Fruit fly (Drosophila melanogaster): ENCODE measurements around the gene Nedd4.

The Nedd4 gene

dm6 chr3L:17486794-17487726 lies 42.8 kb upstream of the Nedd4 start, which contains the start of gene Oatp74D (continued):
- TF ChIP-seq lov (optimal IDR thresholded peaks at IDR 0.05) (no peak), lov (GFP tag; IDR thresholded peaks at IDR 0.05) (0 out of 3 replicates have a peak, but pooled peaks have one; percentile 30), Neu2 (GFP tag; optimal IDR thresholded peaks at IDR 0.05; ENCODE audit: borderline replicate concordance) (no peak)

- TF ChIP-seq nom (GFP tag; optimal IDR thresholded peaks at IDR 0.05): peak; percentile 1
- no peak for TF ChIP-seq Usf (GFP tag; optimal IDR thresholded peaks at IDR 0.05)
- peak; percentile 35 for TF ChIP-seq grn (GFP tag; optimal IDR thresholded peaks at IDR 0.05)
- peak; percentile 31 for TF ChIP-seq pros (GFP tag; optimal IDR thresholded peaks at IDR 0.05)
- TF ChIP-seq corto (GFP tag; optimal IDR thresholded peaks at IDR 0.05): no peak
- peak in 1 of 3 experiments; percentile 5 for TF ChIP-seq Stat92E (GFP tag; optimal IDR thresholded peaks at IDR 0.05)
- no peak for TF ChIP-seq gsb (GFP tag; IDR thresholded peaks at IDR 0.05)
- TF ChIP-seq CG11456 (GFP tag; IDR thresholded peaks at IDR 0.05): no peak
- no peak for TF ChIP-seq CG5245 (GFP tag; optimal IDR thresholded peaks at IDR 0.05)
- TF ChIP-seq sd (tag; optimal IDR thresholded peaks at IDR 0.05): peak; percentile 31
- peak; percentile 30 for TF ChIP-seq ATbp (GFP tag; optimal IDR thresholded peaks at IDR 0.05)
- peak; percentile 2 for TF ChIP-seq hkb (optimal IDR thresholded peaks at IDR 0.05)
- TF ChIP-seq hkb (GFP tag; IDR thresholded peaks at IDR 0.05): no peak
- TF ChIP-seq ara (GFP tag; IDR thresholded peaks at IDR 0.05): peak; percentile 10; the same call in 1 of the 2 replicates
- peak; percentile 28 for TF ChIP-seq CG15479 (GFP tag; optimal IDR thresholded peaks at IDR 0.05)
- no peak for TF ChIP-seq ranshi (GFP tag; IDR thresholded peaks at IDR 0.05)
- TF ChIP-seq Blimp-1 (GFP tag; optimal IDR thresholded peaks at IDR 0.05): peak; percentile 97
- TF ChIP-seq CG11695 (GFP tag; IDR thresholded peaks at IDR 0.05): peak; percentile 28; the same call in 1 of the 3 replicates
- no peak for TF ChIP-seq dysf (GFP tag; IDR thresholded peaks at IDR 0.05)
- TF ChIP-seq CG16813 (GFP tag; IDR thresholded peaks at IDR 0.05; ENCODE audit: partially characterized antibody): no peak
- TF ChIP-seq sens (GFP tag): peak; percentile 71
- TF ChIP-seq emc (GFP tag; optimal IDR thresholded peaks at IDR 0.05): no peak
- peak; percentile 71 for TF ChIP-seq z (GFP tag; IDR thresholded peaks at IDR 0.05)
- peak; percentile 5; the same call in 1 of the 2 replicates for TF ChIP-seq Xrp1 (GFP tag; IDR thresholded peaks at IDR 0.05)
- peak; percentile 93 for TF ChIP-seq CG2199 (GFP tag; IDR thresholded peaks at IDR 0.05)
- no peak for TF ChIP-seq eve (GFP tag; optimal IDR thresholded peaks at IDR 0.05)
- TF ChIP-seq CG7987 (GFP tag; optimal IDR thresholded peaks at IDR 0.05): no peak
- peak; percentile 4 for TF ChIP-seq fd64A (GFP tag; optimal IDR thresholded peaks at IDR 0.05)
Observed at dm6 chr3L:17488622-17489391, 41.1 kb upstream of the Nedd4 start.

dm6 chr3L:17491646-17492045 lies 38.2 kb upstream of the Nedd4 start:
- peak; percentile 12 for TF ChIP-seq nom (GFP tag; optimal IDR thresholded peaks at IDR 0.05)
- no peak for TF ChIP-seq CG17186 (GFP tag; optimal IDR thresholded peaks at IDR 0.05)
- TF ChIP-seq CG14710 (tag; optimal IDR thresholded peaks at IDR 0.05): no peak
- no peak for TF ChIP-seq CG2116 (GFP tag; optimal IDR thresholded peaks at IDR 0.05)
- TF ChIP-seq slbo (GFP tag; IDR thresholded peaks at IDR 0.05): peak; percentile 25; the same call in 1 of the 2 replicates
- no peak for TF ChIP-seq CG16813 (GFP tag; IDR thresholded peaks at IDR 0.05; ENCODE audit: partially characterized antibody)
- TF ChIP-seq gsb (GFP tag; IDR thresholded peaks at IDR 0.05): 0 out of 2 replicates have a peak, but pooled peaks have one; percentile 25
- no peak for TF ChIP-seq Bgb (GFP tag; IDR thresholded peaks at IDR 0.05; ENCODE audit: partially characterized antibody)
- no peak for TF ChIP-seq CG6791 (GFP tag; IDR thresholded peaks at IDR 0.05; ENCODE audit: partially characterized antibody)
- TF ChIP-seq CG17912 (GFP tag; optimal IDR thresholded peaks at IDR 0.05): no peak
- no peak for TF ChIP-seq Ets65A (GFP tag)
- no peak for TF ChIP-seq CG13123 (GFP tag; optimal IDR thresholded peaks at IDR 0.05)
- no peak for TF ChIP-seq CG3163 (GFP tag; optimal IDR thresholded peaks at IDR 0.05)
